Fruit fly (Drosophila melanogaster): ENCODE measurements around the gene Syn.

Syn gene

DNA sequence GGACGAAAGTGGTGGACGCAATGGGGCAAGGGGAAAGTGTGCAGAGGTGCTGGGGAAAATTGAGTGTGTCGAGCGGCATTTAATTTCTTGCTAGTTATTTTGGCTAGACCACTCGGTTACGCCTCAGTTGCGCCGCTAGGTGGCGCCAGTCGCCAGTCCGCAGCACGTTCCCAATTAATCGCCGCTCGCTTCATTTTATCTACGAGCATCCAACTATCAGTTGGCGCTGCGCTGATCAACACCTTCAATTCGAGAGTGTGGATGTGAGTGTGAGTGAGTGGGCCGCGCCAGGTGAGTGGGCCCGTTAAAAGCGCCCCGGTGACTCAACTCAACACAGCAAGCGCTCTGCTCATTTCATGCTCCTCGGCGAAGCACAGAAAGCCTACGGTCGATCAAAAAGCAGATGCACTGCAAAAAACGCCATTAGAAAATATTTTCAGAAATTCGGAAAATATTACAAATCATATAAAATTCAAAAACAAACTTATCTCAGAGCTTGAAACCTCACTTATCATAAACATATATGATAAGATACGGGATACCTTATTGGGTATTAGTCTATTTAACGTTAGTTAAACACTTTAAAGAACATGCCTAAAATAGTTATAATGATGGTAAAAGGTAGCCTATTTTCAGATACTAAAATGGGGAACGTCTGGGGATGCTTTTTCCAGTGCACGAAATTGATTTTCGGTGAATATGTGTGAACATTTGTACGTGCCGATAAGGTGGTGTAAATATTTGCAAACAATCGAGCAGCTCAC, 77.8 kb downstream of the Syn start (continued):
- TF ChIP-seq CG15479 (GFP tag; optimal IDR thresholded peaks at IDR 0.05) (no peak), CG7786 (GFP tag; optimal IDR thresholded peaks at IDR 0.05) (peak; percentile 80), CG1529 (GFP tag; optimal IDR thresholded peaks at IDR 0.05) (peak; percentile 64), HLH3B (GFP tag; IDR thresholded peaks at IDR 0.05) (peak; percentile 76), CG11456 (GFP tag; IDR thresholded peaks at IDR 0.05) (peak; percentile 66; the same call in 1 of the 3 replicates), Hsf (GFP tag; optimal IDR thresholded peaks at IDR 0.05) (peak; percentile 84), CG14441 (GFP tag; IDR thresholded peaks at IDR 0.05) (peak; percentile 79), Asciz (GFP tag; optimal IDR thresholded peaks at IDR 0.05) (peak; percentile 86), az2 (GFP tag; optimal IDR thresholded peaks at IDR 0.05) (peak; percentile 65), z (GFP tag; IDR thresholded peaks at IDR 0.05) (peak; percentile 85; the same call in 2 of the 3 replicates), Gug (GFP tag; IDR thresholded peaks at IDR 0.05) (peak; percentile 71; the same call in 3 of the 4 replicates), dm (GFP tag; optimal IDR thresholded peaks at IDR 0.05) (peak; percentile 20), aop (GFP tag; IDR thresholded peaks at IDR 0.05) (no peak), CG10431 (GFP tag; optimal IDR thresholded peaks at IDR 0.05) (no peak), Jarid2 (GFP tag; optimal IDR thresholded peaks at IDR 0.05) (peak; percentile 58), oc (tag; optimal IDR thresholded peaks at IDR 0.05) (peak; percentile 67), gsb (GFP tag; IDR thresholded peaks at IDR 0.05) (peak; percentile 45), CG17186 (GFP tag; optimal IDR thresholded peaks at IDR 0.05) (peak; percentile 18), H2.0 (GFP tag; IDR thresholded peaks at IDR 0.05) (peak; percentile 60; the same call in 1 of the 2 replicates), CG16779 (GFP tag; IDR thresholded peaks at IDR 0.05) (no peak), row (GFP tag; IDR thresholded peaks at IDR 0.05) (peak; percentile 88), Tbp (GFP tag; optimal IDR thresholded peaks at IDR 0.05) (no peak), twi (tag; optimal IDR thresholded peaks at IDR 0.05) (peak; percentile 66), CG18619 (GFP tag; optimal IDR thresholded peaks at IDR 0.05) (peak; percentile 88), Rx (GFP tag; IDR thresholded peaks at IDR 0.05) (peak; percentile 47; the same call in 1 of the 2 replicates), Deaf1 (tag; optimal IDR thresholded peaks at IDR 0.05) (peak; percentile 67), CG9876 (GFP tag; optimal IDR thresholded peaks at IDR 0.05) (peak; percentile 20), vnd (GFP tag; IDR thresholded peaks at IDR 0.05; ENCODE audit: partially characterized antibody) (no peak), onecut (GFP tag; IDR thresholded peaks at IDR 0.05) (peak; percentile 62), zen (tag; optimal IDR thresholded peaks at IDR 0.05) (peak; percentile 56), lola (GFP tag; optimal IDR thresholded peaks at IDR 0.05) (peak in 1 of 3 experiments; percentile 49), amos (GFP tag; IDR thresholded peaks at IDR 0.05; ENCODE audit: partially characterized antibody) (peak; percentile 13; the same call in 1 of the 2 replicates), al (GFP tag; IDR thresholded peaks at IDR 0.05) (peak; percentile 69), eyg (GFP tag; optimal IDR thresholded peaks at IDR 0.05) (peak; percentile 67), Ravus (GFP tag; IDR thresholded peaks at IDR 0.05) (peak; percentile 35), ERR (GFP tag; optimal IDR thresholded peaks at IDR 0.05) (peak; percentile 58), nerfin-1 (tag; optimal IDR thresholded peaks at IDR 0.05) (peak; percentile 65), CG13296 (GFP tag; optimal IDR thresholded peaks at IDR 0.05) (peak; percentile 81), MBD-R2 (GFP tag; IDR thresholded peaks at IDR 0.05) (peak; percentile 36; the same call in 1 of the 2 replicates), shn (GFP tag; optimal IDR thresholded peaks at IDR 0.05) (peak; percentile 76), CG2889 (GFP tag; IDR thresholded peaks at IDR 0.05) (peak; percentile 51; the same call in 1 of the 3 replicates), jumu (GFP tag; optimal IDR thresholded peaks at IDR 0.05) (peak; percentile 50), CG17802 (tag; optimal IDR thresholded peaks at IDR 0.05) (peak; percentile 33), ranshi (GFP tag; IDR thresholded peaks at IDR 0.05) (peak; percentile 47), ash1 (GFP tag; optimal IDR thresholded peaks at IDR 0.05) (no peak), gfzf (GFP tag; optimal IDR thresholded peaks at IDR 0.05) (no peak), Vsx1 (GFP tag; optimal IDR thresholded peaks at IDR 0.05) (peak; percentile 68), CG8290 (GFP tag; optimal IDR thresholded peaks at IDR 0.05) (no peak), CG8290 (tag; optimal IDR thresholded peaks at IDR 0.05) (peak in 1 of 2 experiments; percentile 72)

Data from whole organism, embryonic.